Worm (Caenorhabditis elegans) whole organism, L1 larva: ENCODE measurements around the gene T06E6.1.

Experiments
- C04F5.9 ChIP-seq: sonication (generic microtip); optimal IDR thresholded peaks from 2 replicates; lab custom pipeline; 2016; ENCODE audit warnings: missing genetic modification characterization, missing compliant biosample characterization
- C34B4.2 ChIP-seq: sonication (generic microtip); optimal IDR thresholded peaks from 2 replicates; lab custom pipeline; 2017; ENCODE audit warnings: mild to moderate bottlenecking, missing genetic modification characterization, missing compliant biosample characterization
- F16B12.6 ChIP-seq: fragments of 150-350 bp; optimal IDR thresholded peaks from 2 replicates; lab custom pipeline; 2014; ENCODE audit warnings: missing biosample characterization, missing genetic modification characterization
- Y116A8C.19 ChIP-seq: sonication (generic microtip); optimal IDR thresholded peaks from 2 replicates; lab custom pipeline; 2016; ENCODE audit warnings: missing compliant biosample characterization, missing genetic modification characterization, borderline replicate concordance
- ama-1 ChIP-seq: fragments of 150-350 bp; optimal IDR thresholded peaks from 2 replicates; lab custom pipeline; 2014
- blmp-1 ChIP-seq: fragments of 150-350 bp; optimal IDR thresholded peaks from 2 replicates; lab custom pipeline; 2014; ENCODE audit warnings: missing biosample characterization, missing genetic modification characterization
- ceh-82 ChIP-seq, 3 experiments: fragments of 150-350 bp in 1 of 3; sonication (generic microtip) in 2 of 3; optimal IDR thresholded peaks; 2 replicates each; lab custom pipeline; 2014 to 2017; ENCODE audit warnings: missing biosample characterization in 3 of 3, missing genetic modification characterization in 3 of 3
- ceh-88 ChIP-seq: fragments of 200-800 bp; sonication (Bioruptor generic); IDR thresholded peaks from 2 replicates; pipeline ENCODE4 v1.3.6; 2022; ENCODE audit warnings: missing genetic modification characterization, missing compliant biosample characterization
- ceh-90 ChIP-seq: sonication (generic microtip); optimal IDR thresholded peaks from 2 replicates; lab custom pipeline; 2016; ENCODE audit warnings: missing genetic modification characterization, missing compliant biosample characterization
- ces-1 ChIP-seq: fragments of 150-350 bp; optimal IDR thresholded peaks from 2 replicates; lab custom pipeline; 2014; ENCODE audit warnings: missing biosample characterization, missing genetic modification reagents, missing genetic modification characterization
- dpl-1 ChIP-seq, 3 experiments: fragments of 150-350 bp in 2 of 3; sonication (generic microtip) in 1 of 3; optimal IDR thresholded peaks; 2 replicates each; lab custom pipeline; 2014 to 2017; ENCODE audit warnings: missing biosample characterization in 3 of 3, missing genetic modification characterization in 3 of 3, missing genetic modification reagents in 3 of 3
- efl-1 ChIP-seq, 4 experiments: fragments of 150-350 bp; optimal IDR thresholded peaks in 3 of 4; peaks in 1 of 4; 1 replicate in 1 of 4; 2 replicates in 3 of 4; lab custom pipeline; 2014; ENCODE audit warnings: missing biosample characterization in 2 of 4, missing genetic modification characterization in 2 of 4, missing genetic modification reagents in 2 of 4
- egl-13 ChIP-seq: sonication (generic microtip); optimal IDR thresholded peaks from 2 replicates; lab custom pipeline; 2016; ENCODE audit warnings: missing genotype, missing genetic modification reagents, missing genetic modification characterization, missing compliant biosample characterization
- elt-2 ChIP-seq: sonication (generic microtip); optimal IDR thresholded peaks from 2 replicates; lab custom pipeline; 2016; ENCODE audit warnings: missing genetic modification characterization, mild to moderate bottlenecking, inconsistent platforms, missing compliant biosample characterization, missing genetic modification reagents
- fkh-10 ChIP-seq: sonication (generic microtip); optimal IDR thresholded peaks from 2 replicates; lab custom pipeline; 2017; ENCODE audit warnings: missing biosample characterization, missing genetic modification reagents, missing genetic modification characterization
- fkh-4 ChIP-seq: sonication (generic microtip); optimal IDR thresholded peaks from 2 replicates; lab custom pipeline; 2016; ENCODE audit warnings: missing compliant biosample characterization, missing genetic modification characterization, borderline replicate concordance
- fos-1 ChIP-seq: fragments of 150-350 bp; optimal IDR thresholded peaks from 2 replicates; lab custom pipeline; 2014; ENCODE audit warnings: missing biosample characterization, missing genetic modification characterization
- grh-1 ChIP-seq: fragments of 200-800 bp; sonication (Bioruptor generic); IDR thresholded peaks from 2 replicates; pipeline ENCODE4 v1.3.6; 2022; ENCODE audit warnings: missing genetic modification reagents, missing genetic modification characterization, missing compliant biosample characterization
- hlh-4 ChIP-seq: sonication (generic microtip); optimal IDR thresholded peaks from 2 replicates; lab custom pipeline; 2016; ENCODE audit warnings: mild to moderate bottlenecking, missing genetic modification characterization, missing compliant biosample characterization
- hpl-2 ChIP-seq: fragments of 150-350 bp; optimal IDR thresholded peaks from 2 replicates; lab custom pipeline; 2014; ENCODE audit warnings: missing biosample characterization, missing genetic modification reagents, missing genetic modification characterization
- irx-1 ChIP-seq: sonication (generic microtip); optimal IDR thresholded peaks from 2 replicates; lab custom pipeline; 2016; ENCODE audit warnings: missing genetic modification characterization, missing compliant biosample characterization
- lin-14 ChIP-seq: fragments of 200-800 bp; sonication (Bioruptor generic); optimal IDR thresholded peaks from 2 replicates; lab custom pipeline; 2018; ENCODE audit warnings: mild to moderate bottlenecking, missing genetic modification characterization, moderate library complexity, missing compliant biosample characterization
- lsy-2 ChIP-seq, 2 experiments: fragments of 150-350 bp; optimal IDR thresholded peaks; 2 replicates each; lab custom pipeline; 2014; ENCODE audit warnings: missing biosample characterization in 2 of 2, missing genetic modification characterization in 2 of 2
- mef-2 ChIP-seq: fragments of 150-350 bp; optimal IDR thresholded peaks from 2 replicates; lab custom pipeline; 2014; ENCODE audit warnings: missing biosample characterization, missing genetic modification characterization
- mep-1 ChIP-seq: fragments of 150-350 bp; optimal IDR thresholded peaks from 2 replicates; lab custom pipeline; 2014; ENCODE audit warnings: missing biosample characterization, missing genetic modification characterization
- nhr-11 ChIP-seq: fragments of 150-350 bp; optimal IDR thresholded peaks from 2 replicates; lab custom pipeline; 2014; ENCODE audit warnings: missing biosample characterization, missing genetic modification characterization
- nhr-19 ChIP-seq: fragments of 200-800 bp; sonication (Bioruptor generic); conservative IDR thresholded peaks from 2 replicates; pipeline ENCODE4 v1.3.6; 2022; ENCODE audit warnings: missing genetic modification characterization, missing compliant biosample characterization
- nhr-20 ChIP-seq: sonication (generic microtip); optimal IDR thresholded peaks from 2 replicates; lab custom pipeline; 2016; ENCODE audit warnings: mild to moderate bottlenecking, missing genetic modification characterization, missing compliant biosample characterization
- nhr-76 ChIP-seq: sonication (generic microtip); optimal IDR thresholded peaks from 2 replicates; lab custom pipeline; 2017; ENCODE audit warnings: missing biosample characterization, missing genetic modification characterization
- nhr-77 ChIP-seq: fragments of 150-350 bp; optimal IDR thresholded peaks from 2 replicates; lab custom pipeline; 2014; ENCODE audit warnings: missing biosample characterization, missing genetic modification characterization
- pag-3 ChIP-seq: sonication (generic microtip); optimal IDR thresholded peaks from 2 replicates; lab custom pipeline; 2017; ENCODE audit warnings: missing genetic modification characterization, mild to moderate bottlenecking, missing compliant biosample characterization, antibody characterized with exemption, borderline replicate concordance; ENCODE audit not compliant: insufficient read depth
- pax-3 ChIP-seq: fragments of 200-800 bp; sonication (Bioruptor generic); optimal IDR thresholded peaks from 2 replicates; lab custom pipeline; 2018; ENCODE audit warnings: mild to moderate bottlenecking, missing genetic modification characterization, moderate library complexity, missing compliant biosample characterization
- pqm-1 ChIP-seq: sonication (generic microtip); optimal IDR thresholded peaks from 3 replicates; lab custom pipeline; 2017; ENCODE audit warnings: missing biosample characterization, missing genetic modification characterization
- rnt-1 ChIP-seq: sonication (generic microtip); optimal IDR thresholded peaks from 2 replicates; lab custom pipeline; 2016; ENCODE audit warnings: mild to moderate bottlenecking, missing genetic modification characterization, moderate library complexity, missing compliant biosample characterization
- skn-1 ChIP-seq: fragments of 150-350 bp; optimal IDR thresholded peaks from 2 replicates; lab custom pipeline; 2014; ENCODE audit warnings: missing biosample characterization, missing genetic modification characterization
- snu-23 ChIP-seq: sonication (generic microtip); optimal IDR thresholded peaks from 2 replicates; lab custom pipeline; 2016; ENCODE audit warnings: missing genetic modification characterization, missing compliant biosample characterization
- sptf-1 ChIP-seq: fragments of 150-350 bp; optimal IDR thresholded peaks from 2 replicates; lab custom pipeline; 2014; ENCODE audit warnings: missing biosample characterization, missing genetic modification characterization
- xbp-1 ChIP-seq: sonication (generic microtip); optimal IDR thresholded peaks from 2 replicates; lab custom pipeline; 2016; ENCODE audit warnings: missing genetic modification characterization, missing compliant biosample characterization
- zag-1 ChIP-seq: fragments of 150-350 bp; optimal IDR thresholded peaks from 2 replicates; lab custom pipeline; 2014; ENCODE audit warnings: missing biosample characterization, missing genetic modification characterization

T06E6.1 gene

ce11 chrV:15425368-15426091, 30.8 kb upstream of the T06E6.1 start, which contains the start of gene Y36E3A.2:
Gene Y36E3A.2, plus strand, starts transcription at chrV:15426041.
- TF ChIP-seq ces-1 (GFP tag; lab: Kevin White, UChicago) (no peak), mep-1 (tag; lab: Kevin White, UChicago) (no peak), efl-1 (optimal IDR thresholded peaks at IDR 0.05; lab: Kevin White, UChicago) (no peak), efl-1 (GFP tag; optimal IDR thresholded peaks at IDR 0.05 in 1 of 2; lab: Kevin White, UChicago) (peak in 1 of 2 experiments; percentile 9), elt-2 (peak; percentile 65)

- TF ChIP-seq lin-14 (GFP tag; lab: Kevin White, UChicago) (no peak), dpl-1 (GFP tag; optimal IDR thresholded peaks at IDR 0.05; lab: Kevin White, UChicago) (no peak), ceh-88 (GFP tag; lab: Robert Waterston, UW) (no peak), mef-2 (tag; lab: Kevin White, UChicago) (no peak), mep-1 (tag; lab: Kevin White, UChicago) (no peak), nhr-11 (tag; lab: Kevin White, UChicago) (no peak), grh-1 (GFP tag; lab: Robert Waterston, UW) (no peak), C34B4.2 (no peak), ceh-82 (tag; optimal IDR thresholded peaks at IDR 0.05; lab: Kevin White, UChicago) (no peak), blmp-1 (no peak), efl-1 (optimal IDR thresholded peaks at IDR 0.05; lab: Kevin White, UChicago) (no peak), efl-1 (GFP tag; optimal IDR thresholded peaks at IDR 0.05 in 1 of 2; lab: Kevin White, UChicago) (no peak), hpl-2 (GFP tag; lab: Kevin White, UChicago) (no peak), nhr-76 (tag; lab: Kevin White, UChicago) (no peak), C04F5.9 (no peak), nhr-77 (tag; lab: Kevin White, UChicago) (no peak), hlh-4 (tag; lab: Kevin White, UChicago) (no peak)
Observed at ce11 chrV:15423601-15424000, 28.8 kb upstream of the T06E6.1 start, which contains the start of gene fbxa-104. Gene fbxa-104, minus strand, starts transcription at chrV:15423683.

ce11 chrV:15417822-15418221, 23.1 kb upstream of the T06E6.1 start, which contains the start of gene T06E6.10:
Gene T06E6.10, plus strand, starts transcription at chrV:15418122.
- no peak for TF ChIP-seq fos-1 (tag; lab: Kevin White, UChicago)
- no peak for TF ChIP-seq irx-1 (tag; lab: Kevin White, UChicago)
- no peak for TF ChIP-seq ceh-82 (tag; optimal IDR thresholded peaks at IDR 0.05; lab: Kevin White, UChicago)
- no peak for TF ChIP-seq xbp-1 (tag; lab: Kevin White, UChicago)
- no peak for TF ChIP-seq Y116A8C.19
- no peak for TF ChIP-seq skn-1 (tag; lab: Kevin White, UChicago)
- no peak for TF ChIP-seq snu-23 (GFP tag; lab: Kevin White, UChicago)
- TF ChIP-seq nhr-19, result no peak
- TF ChIP-seq zag-1 (tag; lab: Kevin White, UChicago), result no peak
- no peak for TF ChIP-seq ama-1 (lab: Kevin White, UChicago)
- TF ChIP-seq pqm-1 (tag; lab: Kevin White, UChicago), result no peak

ce11 chrV:15415951-15416350, 21.2 kb upstream of the T06E6.1 start, which contains the start of gene srh-265:
Gene srh-265, plus strand, starts transcription at chrV:15416251.
- TF ChIP-seq mep-1 (tag; lab: Kevin White, UChicago) (no peak), nhr-76 (tag; lab: Kevin White, UChicago) (no peak), pag-3 (tag; lab: Kevin White, UChicago) (no peak), lsy-2 (tag; optimal IDR thresholded peaks at IDR 0.05; lab: Kevin White, UChicago) (no peak), ceh-90 (tag; lab: Kevin White, UChicago) (no peak), lin-14 (GFP tag; lab: Kevin White, UChicago) (no peak), fkh-4 (tag; lab: Kevin White, UChicago) (no peak), nhr-20 (tag; lab: Kevin White, UChicago) (no peak), egl-13 (tag; lab: Kevin White, UChicago) (no peak), hpl-2 (GFP tag; lab: Kevin White, UChicago) (no peak), nhr-77 (tag; lab: Kevin White, UChicago) (no peak), rnt-1 (tag; lab: Kevin White, UChicago) (no peak), fkh-10 (GFP tag; lab: Kevin White, UChicago) (no peak), sptf-1 (tag; lab: Kevin White, UChicago) (no peak), C34B4.2 (no peak), pqm-1 (tag; lab: Kevin White, UChicago) (no peak), irx-1 (tag; lab: Kevin White, UChicago) (no peak), F16B12.6 (tag; lab: Kevin White, UChicago) (no peak), pax-3 (tag; lab: Kevin White, UChicago) (no peak), hlh-4 (tag; lab: Kevin White, UChicago) (no peak)
